Worm (Caenorhabditis elegans) whole organism, L3 larva: Measurements from ENCODE around the gene Y116A8C.43.

ENCODE experiments used
- R02D3.7 ChIP-seq: fragments of 150-350 bp; optimal IDR thresholded peaks from 2 replicates; lab custom pipeline; 2014; ENCODE audit warnings: missing biosample characterization, missing genetic modification characterization
- aly-2 ChIP-seq: fragments of 150-350 bp; optimal IDR thresholded peaks from 2 replicates; lab custom pipeline; 2014; ENCODE audit warnings: missing biosample characterization, missing genetic modification characterization
- ama-1 ChIP-seq: fragments of 150-350 bp; optimal IDR thresholded peaks from 2 replicates; lab custom pipeline; 2018
- ceh-16 ChIP-seq: sonication (generic microtip); optimal IDR thresholded peaks from 2 replicates; lab custom pipeline; 2017; ENCODE audit warnings: missing biosample characterization, missing genetic modification characterization
- ceh-28 ChIP-seq: fragments of 150-350 bp; optimal IDR thresholded peaks from 2 replicates; lab custom pipeline; 2014; ENCODE audit warnings: missing biosample characterization, missing genetic modification reagents, missing genetic modification characterization
- ceh-9 ChIP-seq: sonication (generic microtip); optimal IDR thresholded peaks from 2 replicates; lab custom pipeline; 2018; ENCODE audit warnings: missing biosample characterization, missing genetic modification characterization
- daf-12 ChIP-seq: fragments of 150-350 bp; optimal IDR thresholded peaks from 2 replicates; lab custom pipeline; 2014; ENCODE audit warnings: missing biosample characterization, missing genetic modification reagents, missing genetic modification characterization
- elt-2 ChIP-seq: sonication (generic microtip); optimal IDR thresholded peaks from 2 replicates; lab custom pipeline; 2016; ENCODE audit warnings: missing genetic modification reagents, mild to moderate bottlenecking, missing genetic modification characterization, missing compliant biosample characterization
- elt-3 ChIP-seq, 3 experiments: fragments of 150-350 bp in 1 of 3; sonication (generic microtip) in 2 of 3; optimal IDR thresholded peaks; 2 replicates in 2 of 3; 4 replicates in 1 of 3; lab custom pipeline; 2014 to 2017; ENCODE audit warnings: missing biosample characterization in 3 of 3, missing genetic modification characterization in 3 of 3
- eor-1 ChIP-seq, 2 experiments: fragments of 150-350 bp; optimal IDR thresholded peaks; 2 replicates each; lab custom pipeline; 2014 to 2018; ENCODE audit warnings: missing biosample characterization in 2 of 2, missing genetic modification characterization in 2 of 2
- fkh-10 ChIP-seq: sonication (generic microtip); optimal IDR thresholded peaks from 2 replicates; lab custom pipeline; 2017; ENCODE audit warnings: missing biosample characterization, missing genetic modification reagents, missing genetic modification characterization
- fkh-2 ChIP-seq: fragments of 150-350 bp; optimal IDR thresholded peaks from 2 replicates; lab custom pipeline; 2014; ENCODE audit warnings: missing biosample characterization, missing genetic modification reagents, missing genetic modification characterization
- fos-1 ChIP-seq: fragments of 150-350 bp; optimal IDR thresholded peaks from 2 replicates; lab custom pipeline; 2014; ENCODE audit warnings: missing biosample characterization, missing genetic modification characterization
- hmg-11 ChIP-seq: sonication (generic microtip); optimal IDR thresholded peaks from 2 replicates; lab custom pipeline; 2016; ENCODE audit warnings: missing genetic modification characterization, missing compliant biosample characterization
- jun-1 ChIP-seq: fragments of 150-350 bp; optimal IDR thresholded peaks from 2 replicates; lab custom pipeline; 2014; ENCODE audit warnings: missing biosample characterization, missing genetic modification reagents, missing genetic modification characterization
- lin-15B ChIP-seq: fragments of 150-350 bp; optimal IDR thresholded peaks from 2 replicates; lab custom pipeline; 2014; ENCODE audit warnings: missing biosample characterization, missing genetic modification characterization
- lsy-12 ChIP-seq: sonication (generic microtip); optimal IDR thresholded peaks from 2 replicates; lab custom pipeline; 2016; ENCODE audit warnings: mild to moderate bottlenecking, missing genetic modification characterization, missing compliant biosample characterization
- mml-1 ChIP-seq: fragments of 150-350 bp; sonication (generic microtip); optimal IDR thresholded peaks from 3 replicates; lab custom pipeline; 2014; ENCODE audit warnings: missing biosample characterization, missing genetic modification characterization
- nhr-11 ChIP-seq: fragments of 150-350 bp; optimal IDR thresholded peaks from 2 replicates; lab custom pipeline; 2014; ENCODE audit warnings: missing biosample characterization, missing genetic modification characterization
- nhr-12 ChIP-seq: fragments of 150-350 bp; optimal IDR thresholded peaks from 2 replicates; lab custom pipeline; 2014; ENCODE audit warnings: missing biosample characterization, missing genetic modification characterization
- nhr-23 ChIP-seq: fragments of 150-350 bp; optimal IDR thresholded peaks from 2 replicates; lab custom pipeline; 2014; ENCODE audit warnings: missing biosample characterization, missing genetic modification reagents, missing genetic modification characterization
- nhr-237 ChIP-seq: fragments of 150-350 bp; optimal IDR thresholded peaks from 2 replicates; lab custom pipeline; 2014; ENCODE audit warnings: missing biosample characterization, missing genetic modification characterization
- nhr-28 ChIP-seq: fragments of 150-350 bp; optimal IDR thresholded peaks from 2 replicates; lab custom pipeline; 2014; ENCODE audit warnings: missing biosample characterization, missing genetic modification characterization
- nhr-43 ChIP-seq: sonication (generic microtip); optimal IDR thresholded peaks from 2 replicates; lab custom pipeline; 2016; ENCODE audit warnings: mild to moderate bottlenecking, missing genetic modification characterization, missing compliant biosample characterization; ENCODE audit not compliant: poor library complexity, severe bottlenecking
- nhr-67 ChIP-seq: fragments of 150-350 bp; optimal IDR thresholded peaks from 2 replicates; lab custom pipeline; 2014; ENCODE audit warnings: missing biosample characterization, missing genetic modification characterization
- nhr-76 ChIP-seq: fragments of 150-350 bp; sonication (generic microtip); optimal IDR thresholded peaks from 5 replicates; lab custom pipeline; 2014; ENCODE audit warnings: missing biosample characterization, missing genetic modification characterization
- nhr-77 ChIP-seq: fragments of 150-350 bp; optimal IDR thresholded peaks from 2 replicates; lab custom pipeline; 2014; ENCODE audit warnings: missing biosample characterization, missing genetic modification characterization
- pha-4 ChIP-seq: fragments of 150-350 bp; optimal IDR thresholded peaks from 2 replicates; lab custom pipeline; 2014; ENCODE audit warnings: missing biosample characterization, missing genetic modification reagents, missing genetic modification characterization
- sea-2 ChIP-seq: fragments of 150-350 bp; sonication (generic microtip); optimal IDR thresholded peaks from 4 replicates; lab custom pipeline; 2014; ENCODE audit warnings: missing biosample characterization, missing genetic modification reagents, missing genetic modification characterization
- skn-1 ChIP-seq: fragments of 150-350 bp; optimal IDR thresholded peaks from 2 replicates; lab custom pipeline; 2014; ENCODE audit warnings: missing biosample characterization, missing genetic modification characterization
- snpc-4 ChIP-seq: fragments of 150-350 bp; optimal IDR thresholded peaks from 2 replicates; lab custom pipeline; 2014; ENCODE audit warnings: missing biosample characterization, missing genetic modification characterization
- tbx-2 ChIP-seq: sonication (generic microtip); optimal IDR thresholded peaks from 2 replicates; lab custom pipeline; 2016; ENCODE audit warnings: mild to moderate bottlenecking, missing genetic modification characterization, missing compliant biosample characterization
- unc-39 ChIP-seq: sonication (generic microtip); optimal IDR thresholded peaks from 4 replicates; lab custom pipeline; 2017; ENCODE audit warnings: missing biosample characterization, missing genetic modification characterization
- unc-62 ChIP-seq: fragments of 150-350 bp; sonication (generic microtip); optimal IDR thresholded peaks from 4 replicates; lab custom pipeline; 2014; ENCODE audit warnings: missing biosample characterization, missing genetic modification reagents, missing genetic modification characterization
- zag-1 ChIP-seq: fragments of 150-350 bp; optimal IDR thresholded peaks from 2 replicates; lab custom pipeline; 2014; ENCODE audit warnings: missing biosample characterization, missing genetic modification characterization
- ztf-11 ChIP-seq: fragments of 150-350 bp; optimal IDR thresholded peaks from 2 replicates; lab custom pipeline; 2014; ENCODE audit warnings: missing biosample characterization, missing genetic modification characterization
- ztf-4 ChIP-seq: fragments of 150-350 bp; optimal IDR thresholded peaks from 2 replicates; lab custom pipeline; 2014; ENCODE audit warnings: missing biosample characterization, missing genetic modification characterization

Gene Y116A8C.43

ce11 chrIV:17088849-17089248, at the start of gene Y116A8C.43:
Gene Y116A8C.43, plus strand, starts transcription at chrIV:17088851.
- no peak for TF ChIP-seq lin-15B (tag; lab: Kevin White, UChicago)
- peak; percentile 3 for TF ChIP-seq pha-4 (tag; lab: Kevin White, UChicago)
- TF ChIP-seq ztf-4 (tag; lab: Kevin White, UChicago): no peak
- peak; percentile 13 for TF ChIP-seq ama-1 (lab: Kevin White, UChicago)
- peak; percentile 4 for TF ChIP-seq nhr-43 (tag; lab: Kevin White, UChicago)
- TF ChIP-seq elt-2: peak; percentile 7

ce11 chrIV:17039545-17039944, 49.1 kb upstream of the Y116A8C.43 start, which contains the start of gene Y116A8C.19:
Gene Y116A8C.19, minus strand, starts transcription at chrIV:17039645.
- TF ChIP-seq sea-2 (GFP tag; lab: Kevin White, UChicago) (no peak), ama-1 (lab: Kevin White, UChicago) (no peak), ceh-16 (tag; lab: Kevin White, UChicago) (no peak), lin-15B (tag; lab: Kevin White, UChicago) (no peak), daf-12 (no peak), unc-62 (no peak), nhr-76 (no peak), mml-1 (tag; lab: Kevin White, UChicago) (no peak), fkh-2 (tag; lab: Kevin White, UChicago) (no peak), elt-3 (tag; optimal IDR thresholded peaks at IDR 0.05; lab: Kevin White, UChicago) (no peak), nhr-67 (no peak), nhr-12 (tag; lab: Kevin White, UChicago) (no peak), nhr-237 (tag; lab: Kevin White, UChicago) (no peak), hmg-11 (tag; lab: Kevin White, UChicago) (no peak), ceh-28 (tag; lab: Kevin White, UChicago) (no peak), lsy-12 (tag; lab: Kevin White, UChicago) (no peak), eor-1 (tag; optimal IDR thresholded peaks at IDR 0.05; lab: Kevin White, UChicago) (no peak), nhr-11 (no peak), nhr-28 (tag; lab: Kevin White, UChicago) (no peak), zag-1 (tag; lab: Kevin White, UChicago) (no peak)

- TF ChIP-seq snpc-4 (no peak), fos-1 (tag; lab: Kevin White, UChicago) (no peak), unc-62 (no peak), ztf-11 (tag; lab: Kevin White, UChicago) (no peak), ama-1 (lab: Kevin White, UChicago) (no peak), nhr-28 (tag; lab: Kevin White, UChicago) (no peak)
- TF ChIP-seq, all 47 proteins: peak for 0
These were observed 48.0 kb upstream of the Y116A8C.43 start, which contains the start of gene Y116A8C.20 for ce11 chrIV:17040618-17041017. Gene Y116A8C.20, plus strand, starts transcription at chrIV:17040918.

- no peak for TF ChIP-seq nhr-67
- TF ChIP-seq skn-1: no peak
- TF ChIP-seq hmg-11 (tag; lab: Kevin White, UChicago): no peak
- no peak for TF ChIP-seq tbx-2
- no peak for TF ChIP-seq aly-2 (tag; lab: Kevin White, UChicago)
- TF ChIP-seq nhr-43 (tag; lab: Kevin White, UChicago): no peak
- no peak for TF ChIP-seq fos-1 (tag; lab: Kevin White, UChicago)
- TF ChIP-seq nhr-77 (tag; lab: Kevin White, UChicago): no peak
- no peak for TF ChIP-seq mml-1 (tag; lab: Kevin White, UChicago)
- no peak for TF ChIP-seq R02D3.7 (tag; lab: Kevin White, UChicago)
- no peak for TF ChIP-seq fkh-2 (tag; lab: Kevin White, UChicago)
- no peak for TF ChIP-seq zag-1 (tag; lab: Kevin White, UChicago)
- no peak for TF ChIP-seq nhr-11
- no peak for TF ChIP-seq ceh-9 (tag; lab: Kevin White, UChicago)
- no peak for TF ChIP-seq fkh-10 (GFP tag; lab: Kevin White, UChicago)
- TF ChIP-seq lsy-12 (tag; lab: Kevin White, UChicago): no peak
- TF ChIP-seq snpc-4: no peak
- TF ChIP-seq unc-39: no peak
- no peak for TF ChIP-seq jun-1 (tag; lab: Kevin White, UChicago)
- TF ChIP-seq nhr-23 (tag; lab: Kevin White, UChicago): no peak
These were observed 43.0 kb upstream of the Y116A8C.43 start, which contains the start of gene clec-195 for ce11 chrIV:17045691-17046090. Gene clec-195, minus strand, starts transcription at chrIV:17045791.
